Fruit fly (Drosophila melanogaster) whole organism, embryonic: ENCODE results near the gene CG14515.

ENCODE experiments used
- Aef1 ChIP-seq: fragments of 200-800 bp; sonication (Bioruptor generic); IDR thresholded peaks from 3 replicates; pipeline ENCODE4 v1.3.6; 2022; ENCODE audit warnings: missing biosample characterization, missing genetic modification characterization
- CG10321 ChIP-seq: fragments of 200-800 bp; sonication (Bioruptor generic); IDR thresholded peaks from 2 replicates; pipeline ENCODE4 v1.3.6; 2022; ENCODE audit warnings: missing biosample characterization, missing genetic modification characterization
- CG11247 ChIP-seq: fragments of 200-800 bp; sonication (Bioruptor generic); IDR thresholded peaks from 2 replicates; pipeline ENCODE4 v1.3.6; 2022; ENCODE audit warnings: missing biosample characterization, missing genetic modification characterization
- CG14441 ChIP-seq: fragments of 200-800 bp; sonication (Bioruptor generic); IDR thresholded peaks from 2 replicates; pipeline ENCODE4 v1.3.6; 2022; ENCODE audit warnings: missing biosample characterization, missing genetic modification characterization
- CG14860 ChIP-seq: fragments of 200-800 bp; sonication (Bioruptor generic); IDR thresholded peaks from 3 replicates; pipeline ENCODE4 v1.3.6; 2022; ENCODE audit warnings: missing biosample characterization, missing genetic modification characterization; ENCODE audit not compliant: partially characterized antibody
- CG15479 ChIP-seq: fragments of 200-800 bp; sonication (Bioruptor generic); optimal IDR thresholded peaks from 3 replicates; lab custom pipeline; 2019; ENCODE audit warnings: missing biosample characterization, mild to moderate bottlenecking, missing genetic modification characterization, moderate library complexity
- CG16815 ChIP-seq: fragments of 200-800 bp; sonication (Bioruptor generic); optimal IDR thresholded peaks from 3 replicates; lab custom pipeline; 2017; ENCODE audit warnings: missing biosample characterization, mild to moderate bottlenecking, missing genetic modification characterization
- CG17328 ChIP-seq: fragments of 200-800 bp; sonication (Bioruptor generic); IDR thresholded peaks from 2 replicates; pipeline ENCODE4 v1.3.6; 2022; ENCODE audit warnings: missing biosample characterization, missing genetic modification characterization
- CG18619 ChIP-seq: fragments of 200-800 bp; sonication (Bioruptor generic); optimal IDR thresholded peaks from 3 replicates; lab custom pipeline; 2017; ENCODE audit warnings: missing biosample characterization, mild to moderate bottlenecking, missing genetic modification characterization
- CG2678 ChIP-seq: fragments of 200-800 bp; sonication (Bioruptor generic); optimal IDR thresholded peaks from 3 replicates; lab custom pipeline; 2019; ENCODE audit warnings: missing biosample characterization, mild to moderate bottlenecking, missing genetic modification characterization, moderate library complexity
- CG34422 ChIP-seq: fragments of 200-800 bp; sonication (Bioruptor generic); IDR thresholded peaks from 3 replicates; pipeline ENCODE4 v1.3.6; 2022; ENCODE audit warnings: missing biosample characterization, missing genetic modification characterization
- CG3847 ChIP-seq: fragments of 200-800 bp; sonication (Bioruptor generic); IDR thresholded peaks from 2 replicates; pipeline ENCODE4 v1.3.6; 2022; ENCODE audit warnings: missing biosample characterization, missing genetic modification characterization
- CG4730 ChIP-seq: fragments of 200-800 bp; sonication (Bioruptor generic); IDR thresholded peaks from 2 replicates; pipeline ENCODE4 v1.3.6; 2022; ENCODE audit warnings: missing biosample characterization, missing genetic modification characterization
- CG6813 ChIP-seq: fragments of 200-800 bp; sonication (Bioruptor generic); optimal IDR thresholded peaks from 2 replicates; lab custom pipeline; 2017; ENCODE audit warnings: missing biosample characterization, missing genetic modification characterization, mild to moderate bottlenecking, moderate library complexity, missing genetic modification reagents
- CG7357 ChIP-seq: fragments of 200-800 bp; sonication (Bioruptor generic); IDR thresholded peaks from 3 replicates; pipeline ENCODE4 v1.3.6; 2022; ENCODE audit warnings: missing biosample characterization, missing genetic modification characterization
- CG7556 ChIP-seq: fragments of 200-800 bp; sonication (Bioruptor generic); optimal IDR thresholded peaks from 2 replicates; lab custom pipeline; 2017; ENCODE audit warnings: missing biosample characterization, mild to moderate bottlenecking, missing genetic modification characterization
- CG7987 ChIP-seq: fragments of 200-800 bp; sonication (Bioruptor generic); optimal IDR thresholded peaks from 2 replicates; lab custom pipeline; 2018; ENCODE audit warnings: missing biosample characterization, mild to moderate bottlenecking, missing genetic modification characterization, moderate library complexity
- CG9797 ChIP-seq: fragments of 200-800 bp; sonication (Bioruptor generic); optimal IDR thresholded peaks from 3 replicates; lab custom pipeline; 2018; ENCODE audit warnings: missing biosample characterization, mild to moderate bottlenecking, missing genetic modification characterization
- D ChIP-seq, 2 experiments: fragments of 200-800 bp in 1 of 2; fragments of >200 bp in 1 of 2; sonication (Bioruptor generic) in 1 of 2; optimal IDR thresholded peaks; 2 replicates in 1 of 2; 3 replicates in 1 of 2; lab custom pipeline; 2017; ENCODE audit warnings: mild to moderate bottlenecking in 1 of 2, missing biosample characterization in 1 of 2, missing genetic modification characterization in 1 of 2, missing genetic modification reagents in 1 of 2
- D19A ChIP-seq: fragments of 200-800 bp; optimal IDR thresholded peaks from 3 replicates; lab custom pipeline; 2019; ENCODE audit warnings: missing biosample characterization, mild to moderate bottlenecking, missing genetic modification characterization, moderate library complexity
- Doc2 ChIP-seq: fragments of 200-800 bp; sonication (Bioruptor generic); IDR thresholded peaks from 2 replicates; pipeline ENCODE4 v1.3.6; 2022; ENCODE audit warnings: missing biosample characterization, missing genetic modification characterization
- Dp ChIP-seq: fragments of 200-800 bp; sonication (Bioruptor generic); optimal IDR thresholded peaks from 2 replicates; lab custom pipeline; 2018; ENCODE audit warnings: missing biosample characterization, mild to moderate bottlenecking, missing genetic modification characterization, moderate library complexity
- GATAe ChIP-seq: fragments of 200-800 bp; sonication (Bioruptor generic); conservative IDR thresholded peaks from 2 replicates; pipeline ENCODE4 v1.3.6; 2022; ENCODE audit warnings: missing biosample characterization, missing genetic modification characterization
- Hmr ChIP-seq: fragments of 200-800 bp; sonication (Bioruptor generic); optimal IDR thresholded peaks from 3 replicates; lab custom pipeline; 2017; ENCODE audit warnings: mild to moderate bottlenecking, missing biosample characterization, missing genetic modification reagents, missing genetic modification characterization
- Kr ChIP-seq: fragments of 200-800 bp; sonication (Bioruptor generic); optimal IDR thresholded peaks from 2 replicates; lab custom pipeline; 2017; ENCODE audit warnings: missing biosample characterization, mild to moderate bottlenecking, missing genetic modification characterization
- Med ChIP-seq: fragments of 200-800 bp; sonication (Bioruptor generic); peaks from one replicate; lab custom pipeline; 2016; ENCODE audit warnings: missing biosample characterization, missing genetic modification characterization, mild to moderate bottlenecking, inconsistent platforms, moderate library complexity
- Mes4 ChIP-seq: fragments of 200-800 bp; sonication (Bioruptor generic); optimal IDR thresholded peaks from 2 replicates; lab custom pipeline; 2016; ENCODE audit warnings: missing biosample characterization, missing genetic modification characterization
- Pdp1 ChIP-seq, 2 experiments: fragments of 200-800 bp; sonication (Bioruptor generic); optimal IDR thresholded peaks; 3 replicates each; lab custom pipeline; 2016; ENCODE audit warnings: missing biosample characterization in 2 of 2, missing genetic modification characterization in 2 of 2, mild to moderate bottlenecking in 1 of 2, moderate library complexity in 1 of 2
- TFAM ChIP-seq: fragments of 200-800 bp; sonication (Bioruptor generic); optimal IDR thresholded peaks from 2 replicates; lab custom pipeline; 2017; ENCODE audit warnings: missing biosample characterization, missing genetic modification characterization, inconsistent platforms
- Vsx1 ChIP-seq: fragments of 200-800 bp; sonication (Bioruptor generic); optimal IDR thresholded peaks from 2 replicates; lab custom pipeline; 2017; ENCODE audit warnings: missing biosample characterization, mild to moderate bottlenecking, missing genetic modification characterization, missing genetic modification reagents
- Xbp1 ChIP-seq: fragments of 200-800 bp; sonication (Bioruptor generic); optimal IDR thresholded peaks from 3 replicates; lab custom pipeline; 2016; ENCODE audit warnings: missing biosample characterization, mild to moderate bottlenecking, missing genetic modification characterization
- ap ChIP-seq: fragments of 200-800 bp; sonication (Bioruptor generic); IDR thresholded peaks from 2 replicates; pipeline ENCODE4 v1.3.6; 2022; ENCODE audit warnings: missing biosample characterization, missing genetic modification characterization
- bab2 ChIP-seq: fragments of 200-800 bp; sonication (Bioruptor generic); optimal IDR thresholded peaks from 2 replicates; lab custom pipeline; 2016; ENCODE audit warnings: missing biosample characterization, missing genetic modification characterization
- ci ChIP-seq: fragments of 200-800 bp; sonication (Bioruptor generic); IDR thresholded peaks from 3 replicates; pipeline ENCODE4 v1.3.6; 2022; ENCODE audit warnings: missing biosample characterization, missing genetic modification characterization
- danr ChIP-seq: fragments of 200-800 bp; sonication (Bioruptor generic); IDR thresholded peaks from 2 replicates; pipeline ENCODE4 v1.3.6; 2022; ENCODE audit warnings: missing biosample characterization, missing genetic modification characterization
- grau ChIP-seq: fragments of 200-800 bp; optimal IDR thresholded peaks from 3 replicates; lab custom pipeline; 2019; ENCODE audit warnings: missing biosample characterization, mild to moderate bottlenecking, missing genetic modification characterization, moderate library complexity
- ind ChIP-seq: fragments of 200-800 bp; sonication (Bioruptor generic); optimal IDR thresholded peaks from 3 replicates; lab custom pipeline; 2016; ENCODE audit warnings: missing biosample characterization, missing genetic modification characterization
- jigr1 ChIP-seq: fragments of 200-800 bp; sonication (Bioruptor generic); IDR thresholded peaks from 3 replicates; pipeline ENCODE4 v1.3.6; 2022; ENCODE audit warnings: missing biosample characterization, missing genetic modification characterization
- kni ChIP-seq: fragments of 200-800 bp; sonication (Bioruptor generic); optimal IDR thresholded peaks from 3 replicates; lab custom pipeline; 2017; ENCODE audit warnings: mild to moderate bottlenecking, missing biosample characterization, missing genetic modification reagents, missing genetic modification characterization
- mirr ChIP-seq: fragments of 200-800 bp; sonication (Bioruptor generic); optimal IDR thresholded peaks from 3 replicates; lab custom pipeline; 2018; ENCODE audit warnings: missing biosample characterization, mild to moderate bottlenecking, missing genetic modification characterization
- odd ChIP-seq: fragments of 200-800 bp; sonication (Bioruptor generic); optimal IDR thresholded peaks from 2 replicates; lab custom pipeline; 2017; ENCODE audit warnings: missing biosample characterization, mild to moderate bottlenecking, missing genetic modification characterization
- pan ChIP-seq, 4 experiments: fragments of >200 bp in 3 of 4; fragments of 200-800 bp in 1 of 4; sonication (Bioruptor generic) in 1 of 4; optimal IDR thresholded peaks in 3 of 4; IDR thresholded peaks in 1 of 4; 2 replicates each; pipeline versions ENCODE4 v1.3.6 to Lab custom; 2017 to 2022; ENCODE audit warnings: missing biosample characterization in 2 of 4, missing genetic modification characterization in 2 of 4, mixed read lengths in 1 of 4
- pho ChIP-seq: fragments of 200-800 bp; sonication (Bioruptor generic); optimal IDR thresholded peaks from 2 replicates; lab custom pipeline; 2016; ENCODE audit warnings: missing biosample characterization, missing genetic modification characterization
- pita ChIP-seq: fragments of 200-800 bp; sonication (Bioruptor generic); optimal IDR thresholded peaks from 2 replicates; lab custom pipeline; 2017; ENCODE audit warnings: missing biosample characterization, mild to moderate bottlenecking, missing genetic modification characterization
- run ChIP-seq: fragments of 200-800 bp; sonication (Bioruptor generic); optimal IDR thresholded peaks from 3 replicates; lab custom pipeline; 2018; ENCODE audit warnings: missing biosample characterization, mild to moderate bottlenecking, missing genetic modification characterization
- salm ChIP-seq: fragments of 200-800 bp; sonication (Bioruptor generic); optimal IDR thresholded peaks from 2 replicates; lab custom pipeline; 2018; ENCODE audit warnings: missing biosample characterization, mild to moderate bottlenecking, missing genetic modification characterization
- twi ChIP-seq: fragments of 200-800 bp; optimal IDR thresholded peaks from 2 replicates; lab custom pipeline; 2019; ENCODE audit warnings: missing biosample characterization, mild to moderate bottlenecking, missing genetic modification characterization, moderate library complexity
- z ChIP-seq: fragments of 200-800 bp; sonication (Bioruptor generic); IDR thresholded peaks from 3 replicates; pipeline ENCODE4 v1.3.6; 2022; ENCODE audit warnings: missing biosample characterization, missing genetic modification characterization
- zfh2 ChIP-seq: fragments of 200-800 bp; sonication (Bioruptor generic); optimal IDR thresholded peaks from 2 replicates; lab custom pipeline; 2016; ENCODE audit warnings: missing biosample characterization, missing genetic modification characterization

CG14515 gene

dm6 chr3R:29207996-29208395, 10.6 kb downstream of the CG14515 start (continued):
- TF ChIP-seq CG7556, result peak; percentile 63
- TF ChIP-seq CG11247 (GFP tag; lab: Robert Waterston, UW), result no peak
- TF ChIP-seq danr (GFP tag; lab: Robert Waterston, UW), result peak; percentile 37; the same call in 1 of the 2 replicates
- peak; percentile 79 for TF ChIP-seq CG2678 (tag; lab: Kevin White, UChicago)
- no peak for TF ChIP-seq GATAe
- TF ChIP-seq D (optimal IDR thresholded peaks at IDR 0.05; lab: Kevin White, UChicago), result no peak
- peak; percentile 73 for TF ChIP-seq D (GFP tag; optimal IDR thresholded peaks at IDR 0.05; lab: Kevin White, UChicago)
- no peak for TF ChIP-seq TFAM
- TF ChIP-seq Kr, result no peak
- peak; percentile 71 for TF ChIP-seq CG17328 (GFP tag; lab: Robert Waterston, UW)
- 0 out of 2 replicates have a peak, but pooled peaks have one; percentile 27 for TF ChIP-seq CG3847 (GFP tag; lab: Robert Waterston, UW)
- TF ChIP-seq Pdp1 (GFP tag; optimal IDR thresholded peaks at IDR 0.05; lab: Kevin White, UChicago), result peak; percentile 11 to 42
- TF ChIP-seq pho (GFP tag; lab: Kevin White, UChicago), result no peak
- peak; percentile 35; the same call in 2 of the 3 replicates for TF ChIP-seq Aef1 (GFP tag; lab: Robert Waterston, UW)
- TF ChIP-seq salm (tag; lab: Kevin White, UChicago), result peak; percentile 40
- TF ChIP-seq ap (GFP tag; lab: Robert Waterston, UW), result peak; percentile 53
- TF ChIP-seq CG16815 (GFP tag; lab: Kevin White, UChicago), result no peak
- no peak for TF ChIP-seq kni (GFP tag; lab: Kevin White, UChicago)
- peak; percentile 88 for TF ChIP-seq Med
- TF ChIP-seq pan (optimal IDR thresholded peaks at IDR 0.05; lab: Kevin White, UChicago), result no peak
- TF ChIP-seq pan (GFP tag; optimal IDR thresholded peaks at IDR 0.05 in 1 of 2, IDR thresholded peaks at IDR 0.05 in 1 of 2), result peak in 1 of 2 experiments; percentile 77
- peak; percentile 33 for TF ChIP-seq bab2 (GFP tag; lab: Kevin White, UChicago)
- peak; percentile 69 for TF ChIP-seq D19A (tag; lab: Kevin White, UChicago)
- peak; percentile 71 for TF ChIP-seq ind (GFP tag; lab: Kevin White, UChicago)
- peak; percentile 70 for TF ChIP-seq Xbp1 (GFP tag; lab: Kevin White, UChicago)
- TF ChIP-seq CG6813 (GFP tag; lab: Kevin White, UChicago), result peak; percentile 54
- TF ChIP-seq Dp (GFP tag; lab: Kevin White, UChicago), result no peak
- peak; percentile 0 for TF ChIP-seq zfh2 (GFP tag; lab: Kevin White, UChicago)
- TF ChIP-seq ci (GFP tag; lab: Robert Waterston, UW), result peak; percentile 89
- TF ChIP-seq Doc2 (GFP tag; lab: Robert Waterston, UW), result no peak
- peak; percentile 25 for TF ChIP-seq twi (tag; lab: Kevin White, UChicago)
- TF ChIP-seq CG34422, result peak; percentile 56; the same call in 1 of the 3 replicates
- TF ChIP-seq CG14441, result peak; percentile 79
- TF ChIP-seq CG7357 (GFP tag; lab: Robert Waterston, UW), result 0 out of 3 replicates have a peak, but pooled peaks have one; percentile 38
- TF ChIP-seq run, result peak; percentile 55
- no peak for TF ChIP-seq z
- no peak for TF ChIP-seq mirr (GFP tag; lab: Kevin White, UChicago)
- TF ChIP-seq Hmr (GFP tag; lab: Kevin White, UChicago), result peak; percentile 42
- no peak for TF ChIP-seq CG10321 (GFP tag; lab: Robert Waterston, UW)
- no peak for TF ChIP-seq pita (GFP tag; lab: Kevin White, UChicago)
- no peak for TF ChIP-seq CG9797 (GFP tag; lab: Kevin White, UChicago)
- TF ChIP-seq CG15479 (GFP tag; lab: Kevin White, UChicago), result no peak
- no peak for TF ChIP-seq jigr1
- no peak for TF ChIP-seq CG14860 (GFP tag; lab: Robert Waterston, UW)
- peak; percentile 32 for TF ChIP-seq CG18619 (GFP tag; lab: Kevin White, UChicago)
- peak; percentile 57 for TF ChIP-seq CG4730 (GFP tag; lab: Robert Waterston, UW)
- TF ChIP-seq odd (GFP tag; lab: Kevin White, UChicago), result peak; percentile 67
- peak; percentile 10 for TF ChIP-seq CG7987 (GFP tag; lab: Kevin White, UChicago)
- no peak for TF ChIP-seq Mes4 (GFP tag; lab: Kevin White, UChicago)
- peak; percentile 70 for TF ChIP-seq grau
- peak; percentile 27 for TF ChIP-seq Vsx1
